Worm (Caenorhabditis elegans): Measurements from ENCODE around the gene F59F4.3.

ce11 chrX:15884478-15884877 lies 37.1 kb upstream of the F59F4.3 start:
- TF ChIP-seq fos-1 (tag; optimal IDR thresholded peaks at IDR 0.05), result no peak
- no peak for TF ChIP-seq ceh-88 (GFP tag; IDR thresholded peaks at IDR 0.05)
- TF ChIP-seq nhr-20 (tag; optimal IDR thresholded peaks at IDR 0.05), result no peak
- no peak for TF ChIP-seq lin-35 (GFP tag; optimal IDR thresholded peaks at IDR 0.05)
- no peak for TF ChIP-seq tlp-1 (tag; optimal IDR thresholded peaks at IDR 0.05)
- no peak for TF ChIP-seq snu-23 (GFP tag; optimal IDR thresholded peaks at IDR 0.05)
- no peak for TF ChIP-seq ceh-82 (tag; optimal IDR thresholded peaks at IDR 0.05)
- no peak for TF ChIP-seq elt-3 (tag; optimal IDR thresholded peaks at IDR 0.05)
